Fruit fly (Drosophila melanogaster): ENCODE results near the gene Rim.

dm6 chr3R:17916478-17916877 is at the start of gene Rim:
- no peak for TF ChIP-seq psq (optimal IDR thresholded peaks at IDR 0.05)
- no peak for TF ChIP-seq usp (GFP tag; optimal IDR thresholded peaks at IDR 0.05)
- no peak for TF ChIP-seq CG8478 (optimal IDR thresholded peaks at IDR 0.05)
